Fruit fly (Drosophila melanogaster) S2 (cell line): ENCODE data around the gene dpr16.

Experiments
- CG8478 ChIP-seq: fragments of >200 bp; optimal IDR thresholded peaks from 2 replicates; lab custom pipeline; 2018
- CTCF ChIP-seq, 2 experiments: fragments of >200 bp; optimal IDR thresholded peaks; 2 replicates each; lab custom pipeline; 2018

- TF ChIP-seq CG8478 (no peak), CTCF (optimal IDR thresholded peaks at IDR 0.05; lab: Kevin White, UChicago) (no peak)
Observed at dm6 chr3R:5187806-5188205, 37.1 kb downstream of the dpr16 start.
